Fruit fly (Drosophila melanogaster) whole organism, embryonic: ENCODE results near the gene CG43850.

Experiments used
- Abd-B ChIP-seq: fragments of 200-800 bp; sonication (Bioruptor generic); optimal IDR thresholded peaks from 2 replicates; lab custom pipeline; 2018; ENCODE audit warnings: missing biosample characterization, mild to moderate bottlenecking, missing genetic modification characterization, moderate library complexity
- Atf6 ChIP-seq: fragments of 200-800 bp; sonication (Bioruptor generic); IDR thresholded peaks from 2 replicates; pipeline ENCODE4 v1.3.6; 2022; ENCODE audit warnings: missing biosample characterization, missing genetic modification characterization
- B-H1 ChIP-seq: fragments of 200-800 bp; sonication (Bioruptor generic); IDR thresholded peaks from 3 replicates; pipeline ENCODE4 v1.3.6; 2022; ENCODE audit warnings: missing biosample characterization, missing genetic modification characterization
- CG12659 ChIP-seq: fragments of 200-800 bp; sonication (Bioruptor generic); optimal IDR thresholded peaks from 3 replicates; lab custom pipeline; 2017; ENCODE audit warnings: mild to moderate bottlenecking, missing biosample characterization, missing genetic modification reagents, missing genetic modification characterization
- CG14860 ChIP-seq: fragments of 200-800 bp; sonication (Bioruptor generic); IDR thresholded peaks from 3 replicates; pipeline ENCODE4 v1.3.6; 2022; ENCODE audit warnings: missing biosample characterization, missing genetic modification characterization; ENCODE audit not compliant: partially characterized antibody
- CG16779 ChIP-seq: fragments of 200-800 bp; sonication (Bioruptor generic); IDR thresholded peaks from 2 replicates; pipeline ENCODE4 v1.3.6; 2022; ENCODE audit warnings: missing biosample characterization, missing genetic modification characterization
- CG16815 ChIP-seq: fragments of 200-800 bp; sonication (Bioruptor generic); optimal IDR thresholded peaks from 3 replicates; lab custom pipeline; 2017; ENCODE audit warnings: missing biosample characterization, mild to moderate bottlenecking, missing genetic modification characterization
- CG17568 ChIP-seq: fragments of 200-800 bp; sonication (Bioruptor generic); optimal IDR thresholded peaks from 2 replicates; lab custom pipeline; 2018; ENCODE audit warnings: missing biosample characterization, mild to moderate bottlenecking, missing genetic modification characterization, moderate library complexity
- CG1832 ChIP-seq: fragments of 200-800 bp; sonication (Bioruptor generic); optimal IDR thresholded peaks from 2 replicates; lab custom pipeline; 2017; ENCODE audit warnings: missing biosample characterization, mild to moderate bottlenecking, missing genetic modification characterization, inconsistent platforms
- CG18476 ChIP-seq: fragments of 200-800 bp; sonication (Bioruptor generic); optimal IDR thresholded peaks from 2 replicates; lab custom pipeline; 2016; ENCODE audit warnings: missing biosample characterization, mild to moderate bottlenecking, missing genetic modification characterization
- CG18599 ChIP-seq: fragments of 200-800 bp; sonication (Bioruptor generic); optimal IDR thresholded peaks from 3 replicates; lab custom pipeline; 2017; ENCODE audit warnings: missing biosample characterization, missing genetic modification characterization, mild to moderate bottlenecking, moderate library complexity, missing genetic modification reagents
- CG3163 ChIP-seq: fragments of 200-800 bp; sonication (Bioruptor generic); optimal IDR thresholded peaks from 3 replicates; lab custom pipeline; 2016; ENCODE audit warnings: missing biosample characterization, missing genetic modification characterization
- CG34422 ChIP-seq: fragments of 200-800 bp; sonication (Bioruptor generic); IDR thresholded peaks from 3 replicates; pipeline ENCODE4 v1.3.6; 2022; ENCODE audit warnings: missing biosample characterization, missing genetic modification characterization
- CG3847 ChIP-seq: fragments of 200-800 bp; sonication (Bioruptor generic); IDR thresholded peaks from 2 replicates; pipeline ENCODE4 v1.3.6; 2022; ENCODE audit warnings: missing biosample characterization, missing genetic modification characterization
- CG4617 ChIP-seq: fragments of 200-800 bp; sonication (Bioruptor generic); optimal IDR thresholded peaks from 3 replicates; lab custom pipeline; 2016; ENCODE audit warnings: missing biosample characterization, missing genetic modification characterization, borderline replicate concordance
- CG4854 ChIP-seq: fragments of 200-800 bp; sonication (Bioruptor generic); optimal IDR thresholded peaks from 2 replicates; lab custom pipeline; 2016; ENCODE audit warnings: missing biosample characterization, missing genetic modification characterization, inconsistent platforms
- CG6175 ChIP-seq: fragments of 200-800 bp; sonication (Bioruptor generic); IDR thresholded peaks from 3 replicates; pipeline ENCODE4 v1.3.6; 2022; ENCODE audit warnings: missing biosample characterization, missing genetic modification characterization
- CG6272 ChIP-seq: fragments of 200-800 bp; sonication (Bioruptor generic); IDR thresholded peaks from 2 replicates; pipeline ENCODE4 v1.3.6; 2022; ENCODE audit warnings: missing biosample characterization, missing genetic modification characterization
- CG6689 ChIP-seq: fragments of 200-800 bp; sonication (Bioruptor generic); IDR thresholded peaks from 2 replicates; pipeline ENCODE4 v1.3.6; 2022; ENCODE audit warnings: missing biosample characterization, missing genetic modification characterization
- CG8290 ChIP-seq, 3 experiments: fragments of 200-800 bp; sonication (Bioruptor generic); optimal IDR thresholded peaks; 2 replicates each; lab custom pipeline; 2016 to 2019; ENCODE audit warnings: missing biosample characterization in 3 of 3, missing genetic modification characterization in 3 of 3, mild to moderate bottlenecking in 2 of 3, moderate library complexity in 1 of 3
- CG8944 ChIP-seq: fragments of 200-800 bp; sonication (Bioruptor generic); optimal IDR thresholded peaks from 3 replicates; lab custom pipeline; 2016; ENCODE audit warnings: missing biosample characterization, missing genetic modification characterization
- CG9609 ChIP-seq: fragments of 200-800 bp; sonication (Bioruptor generic); optimal IDR thresholded peaks from 3 replicates; lab custom pipeline; 2016; ENCODE audit warnings: missing biosample characterization, missing genetic modification characterization
- CG9797 ChIP-seq: fragments of 200-800 bp; sonication (Bioruptor generic); optimal IDR thresholded peaks from 3 replicates; lab custom pipeline; 2018; ENCODE audit warnings: missing biosample characterization, mild to moderate bottlenecking, missing genetic modification characterization
- Camta ChIP-seq: fragments of 200-800 bp; sonication (Bioruptor generic); optimal IDR thresholded peaks from 2 replicates; lab custom pipeline; 2016; ENCODE audit warnings: missing biosample characterization, missing genetic modification characterization
- CkIIα-i1 ChIP-seq: fragments of 200-800 bp; sonication (Bioruptor generic); IDR thresholded peaks from 2 replicates; pipeline ENCODE4 v1.3.6; 2022; ENCODE audit warnings: missing biosample characterization, missing genetic modification characterization
- H15 ChIP-seq: fragments of 200-800 bp; sonication (Bioruptor generic); IDR thresholded peaks from 3 replicates; pipeline ENCODE4 v1.3.6; 2022; ENCODE audit warnings: missing biosample characterization, missing genetic modification characterization
- HLH3B ChIP-seq: fragments of 200-800 bp; sonication (Bioruptor generic); IDR thresholded peaks from 2 replicates; pipeline ENCODE4 v1.3.6; 2022; ENCODE audit warnings: missing biosample characterization, missing genetic modification characterization
- NC2α ChIP-seq: fragments of 200-800 bp; sonication (Bioruptor generic); optimal IDR thresholded peaks from 2 replicates; lab custom pipeline; 2016; ENCODE audit warnings: missing biosample characterization, missing genetic modification characterization
- NC2β ChIP-seq: fragments of 200-800 bp; sonication (Bioruptor generic); optimal IDR thresholded peaks from 2 replicates; lab custom pipeline; 2016; ENCODE audit warnings: missing biosample characterization, missing genetic modification characterization
- Rx ChIP-seq: fragments of 200-800 bp; sonication (Bioruptor generic); IDR thresholded peaks from 2 replicates; pipeline ENCODE4 v1.3.6; 2022; ENCODE audit warnings: missing biosample characterization, missing genetic modification characterization
- Trl ChIP-seq, 3 experiments: fragments of >200 bp in 2 of 3; fragments of 200-800 bp in 1 of 3; sonication (Bioruptor generic) in 1 of 3; optimal IDR thresholded peaks; 2 replicates in 1 of 3; 3 replicates in 2 of 3; lab custom pipeline; 2016 to 2017; ENCODE audit warnings: missing biosample characterization in 1 of 3, missing genetic modification characterization in 1 of 3
- bowl ChIP-seq: fragments of 200-800 bp; sonication (Bioruptor generic); IDR thresholded peaks from 2 replicates; pipeline ENCODE4 v1.3.6; 2022; ENCODE audit warnings: missing biosample characterization, missing genetic modification characterization
- bsh ChIP-seq, 2 experiments: fragments of 200-800 bp; sonication (Bioruptor generic); optimal IDR thresholded peaks; 2 replicates each; lab custom pipeline; 2017 to 2018; ENCODE audit warnings: mild to moderate bottlenecking in 2 of 2, missing biosample characterization in 2 of 2, missing genetic modification characterization in 2 of 2, moderate library complexity in 1 of 2
- btn ChIP-seq: fragments of 200-800 bp; sonication (Bioruptor generic); optimal IDR thresholded peaks from 2 replicates; lab custom pipeline; 2016; ENCODE audit warnings: missing biosample characterization, missing genetic modification characterization
- chn ChIP-seq: fragments of 200-800 bp; sonication (Bioruptor generic); optimal IDR thresholded peaks from 2 replicates; lab custom pipeline; 2016; ENCODE audit warnings: missing biosample characterization, missing genetic modification characterization
- crc ChIP-seq: fragments of 200-800 bp; sonication (Bioruptor generic); optimal IDR thresholded peaks from 2 replicates; lab custom pipeline; 2016; ENCODE audit warnings: missing biosample characterization, missing genetic modification characterization
- ewg ChIP-seq: fragments of 200-800 bp; sonication (Bioruptor generic); optimal IDR thresholded peaks from 3 replicates; lab custom pipeline; 2017; ENCODE audit warnings: mild to moderate bottlenecking, missing biosample characterization, missing genetic modification reagents, missing genetic modification characterization
- fd102C ChIP-seq: fragments of 200-800 bp; sonication (Bioruptor generic); optimal IDR thresholded peaks from 2 replicates; lab custom pipeline; 2018; ENCODE audit warnings: missing biosample characterization, mild to moderate bottlenecking, missing genetic modification characterization, moderate library complexity
- gsb ChIP-seq: fragments of 200-800 bp; sonication (Bioruptor generic); IDR thresholded peaks from 2 replicates; pipeline ENCODE4 v1.3.6; 2022; ENCODE audit warnings: missing biosample characterization, missing genetic modification characterization
- kay ChIP-seq: fragments of 200-800 bp; sonication (Bioruptor generic); optimal IDR thresholded peaks from 2 replicates; lab custom pipeline; 2016; ENCODE audit warnings: missing biosample characterization, missing genetic modification characterization
- ken ChIP-seq: fragments of 200-800 bp; sonication (Bioruptor generic); IDR thresholded peaks from 3 replicates; pipeline ENCODE4 v1.3.6; 2022; ENCODE audit warnings: missing biosample characterization, missing genetic modification characterization
- klu ChIP-seq: fragments of 200-800 bp; sonication (Bioruptor generic); IDR thresholded peaks from 2 replicates; pipeline ENCODE4 v1.3.6; 2022; ENCODE audit warnings: missing biosample characterization, missing genetic modification characterization
- lbe ChIP-seq: fragments of 200-800 bp; sonication (Bioruptor generic); optimal IDR thresholded peaks from 2 replicates; lab custom pipeline; 2016; ENCODE audit warnings: missing biosample characterization, mild to moderate bottlenecking, missing genetic modification characterization
- mld ChIP-seq: fragments of 200-800 bp; sonication (Bioruptor generic); IDR thresholded peaks from 3 replicates; pipeline ENCODE4 v1.3.6; 2022; ENCODE audit warnings: missing biosample characterization, missing genetic modification characterization; ENCODE audit not compliant: partially characterized antibody
- sens-2 ChIP-seq: fragments of 200-800 bp; sonication (Bioruptor generic); IDR thresholded peaks from 2 replicates; pipeline ENCODE4 v1.3.6; 2022; ENCODE audit warnings: missing biosample characterization, missing genetic modification characterization
- slou ChIP-seq: fragments of 200-800 bp; sonication (Bioruptor generic); optimal IDR thresholded peaks from 3 replicates; lab custom pipeline; 2016; ENCODE audit warnings: missing biosample characterization, missing genetic modification characterization
- sqz ChIP-seq: fragments of 200-800 bp; sonication (Bioruptor generic); optimal IDR thresholded peaks from 3 replicates; lab custom pipeline; 2018; ENCODE audit warnings: missing biosample characterization, mild to moderate bottlenecking, missing genetic modification characterization
- trh ChIP-seq: fragments of 200-800 bp; sonication (Bioruptor generic); optimal IDR thresholded peaks from 2 replicates; lab custom pipeline; 2016; ENCODE audit warnings: missing biosample characterization, missing genetic modification characterization
- tx ChIP-seq: fragments of 200-800 bp; sonication (Bioruptor generic); optimal IDR thresholded peaks from 2 replicates; lab custom pipeline; 2016; ENCODE audit warnings: missing biosample characterization, missing genetic modification characterization
- wek ChIP-seq: fragments of 200-800 bp; sonication (Bioruptor generic); optimal IDR thresholded peaks from 3 replicates; lab custom pipeline; 2018; ENCODE audit warnings: missing biosample characterization, mild to moderate bottlenecking, missing genetic modification characterization, moderate library complexity

CG43850 gene

DNA sequence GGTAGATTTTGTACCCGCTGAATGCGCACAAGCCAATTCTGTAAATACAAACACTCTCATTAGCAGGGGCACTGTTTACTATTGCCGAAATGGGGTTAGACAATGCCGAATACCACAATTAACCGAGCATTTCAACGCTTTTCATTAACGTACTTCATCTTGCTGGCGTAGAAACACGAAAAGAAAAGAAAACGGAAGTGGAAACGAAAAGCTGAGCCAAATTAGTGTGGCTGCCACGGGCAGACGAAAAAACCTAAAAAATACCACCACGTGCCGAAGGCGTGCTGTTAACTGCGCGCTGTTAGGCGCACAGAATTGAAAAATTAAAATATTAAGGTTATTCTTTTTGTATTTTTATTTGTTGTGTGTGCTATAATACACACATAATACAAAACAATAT lies 20.3 kb upstream of the CG43850 start, which contains the start of gene RpL24 (continued):
- TF ChIP-seq btn (GFP tag; lab: Kevin White, UChicago) (peak; percentile 89), CG3163 (peak; percentile 82), CG16815 (GFP tag; lab: Kevin White, UChicago) (peak; percentile 47), slou (peak; percentile 83), CG18476 (GFP tag; lab: Kevin White, UChicago) (peak; percentile 63), NC2α (GFP tag; lab: Kevin White, UChicago) (peak; percentile 83), CG1832 (GFP tag; lab: Kevin White, UChicago) (no peak), CG34422 (peak; percentile 90; the same call in 2 of the 3 replicates), mld (GFP tag; lab: Robert Waterston, UW) (no peak), Camta (GFP tag; lab: Kevin White, UChicago) (peak; percentile 93), CkIIα-i1 (no peak), CG9609 (GFP tag; lab: Kevin White, UChicago) (peak; percentile 85), chn (GFP tag; lab: Kevin White, UChicago) (peak; percentile 84), CG17568 (GFP tag; lab: Kevin White, UChicago) (peak; percentile 96), Abd-B (GFP tag; lab: Kevin White, UChicago) (no peak), CG16779 (GFP tag; lab: Robert Waterston, UW) (peak; percentile 85), lbe (peak; percentile 92), Trl (optimal IDR thresholded peaks at IDR 0.05; lab: Kevin White, UChicago) (no peak), Trl (GFP tag; optimal IDR thresholded peaks at IDR 0.05; lab: Kevin White, UChicago) (peak; percentile 96), gsb (GFP tag; lab: Robert Waterston, UW) (peak; percentile 63), bsh (GFP tag; optimal IDR thresholded peaks at IDR 0.05; lab: Kevin White, UChicago) (peak; percentile 74 to 84), fd102C (GFP tag; lab: Kevin White, UChicago) (peak; percentile 93), CG8290 (GFP tag; optimal IDR thresholded peaks at IDR 0.05; lab: Kevin White, UChicago) (peak; percentile 85), CG8290 (tag; optimal IDR thresholded peaks at IDR 0.05; lab: Kevin White, UChicago) (peak; percentile 77 to 80), B-H1 (peak; percentile 53; the same call in 1 of the 3 replicates), CG6689 (GFP tag; lab: Robert Waterston, UW) (peak; percentile 72), CG6175 (GFP tag; lab: Robert Waterston, UW) (peak; percentile 84; the same call in 2 of the 3 replicates), tx (GFP tag; lab: Kevin White, UChicago) (peak; percentile 57), Rx (peak; percentile 90), ewg (GFP tag; lab: Kevin White, UChicago) (peak; percentile 85), CG12659 (GFP tag; lab: Kevin White, UChicago) (peak; percentile 95), sqz (peak; percentile 92), CG3847 (GFP tag; lab: Robert Waterston, UW) (peak; percentile 87), bowl (GFP tag; lab: Robert Waterston, UW) (peak; percentile 75; the same call in 1 of the 2 replicates), CG14860 (GFP tag; lab: Robert Waterston, UW) (no peak), crc (peak; percentile 68), ken (GFP tag; lab: Robert Waterston, UW) (peak; percentile 90), kay (GFP tag; lab: Kevin White, UChicago) (peak; percentile 37), CG4617 (peak; percentile 80), CG8944 (GFP tag; lab: Kevin White, UChicago) (peak; percentile 69), klu (peak; percentile 22; the same call in 1 of the 2 replicates), sens-2 (GFP tag; lab: Robert Waterston, UW) (peak; percentile 91), wek (GFP tag; lab: Kevin White, UChicago) (peak; percentile 98), CG4854 (peak; percentile 94), CG6272 (GFP tag; lab: Robert Waterston, UW) (peak; percentile 64; the same call in 1 of the 2 replicates), Atf6 (GFP tag; lab: Robert Waterston, UW) (peak; percentile 90), CG18599 (GFP tag; lab: Kevin White, UChicago) (peak; percentile 95), HLH3B (GFP tag; lab: Robert Waterston, UW) (peak; percentile 78), CG9797 (GFP tag; lab: Kevin White, UChicago) (peak; percentile 90), H15 (GFP tag; lab: Robert Waterston, UW) (peak; percentile 87), NC2β (peak; percentile 97), trh (GFP tag; lab: Kevin White, UChicago) (peak; percentile 69)
